Worm (Caenorhabditis elegans) whole organism, L1 larva: ENCODE results near the gene F21H7.5.

Experiments
- Y116A8C.19 ChIP-seq: sonication (generic microtip); optimal IDR thresholded peaks from 2 replicates; lab custom pipeline; 2016; ENCODE audit warnings: missing compliant biosample characterization, missing genetic modification characterization, borderline replicate concordance
- ceh-88 ChIP-seq: fragments of 200-800 bp; sonication (Bioruptor generic); IDR thresholded peaks from 2 replicates; pipeline ENCODE4 v1.3.6; 2022; ENCODE audit warnings: missing genetic modification characterization, missing compliant biosample characterization
- elt-3 ChIP-seq, 6 experiments: fragments of 150-350 bp in 1 of 6; sonication (generic microtip); optimal IDR thresholded peaks; 2 replicates each; lab custom pipeline; 2017 to 2018; ENCODE audit warnings: missing biosample characterization in 6 of 6, missing genetic modification characterization in 6 of 6, inconsistent platforms in 1 of 6
- hpl-2 ChIP-seq: fragments of 150-350 bp; optimal IDR thresholded peaks from 2 replicates; lab custom pipeline; 2014; ENCODE audit warnings: missing biosample characterization, missing genetic modification reagents, missing genetic modification characterization
- lin-13 ChIP-seq: fragments of 150-350 bp; optimal IDR thresholded peaks from 2 replicates; lab custom pipeline; 2014; ENCODE audit warnings: missing biosample characterization, missing genetic modification reagents, missing genetic modification characterization
- nhr-20 ChIP-seq: sonication (generic microtip); optimal IDR thresholded peaks from 2 replicates; lab custom pipeline; 2016; ENCODE audit warnings: mild to moderate bottlenecking, missing genetic modification characterization, missing compliant biosample characterization
- nhr-237 ChIP-seq: fragments of 150-350 bp; optimal IDR thresholded peaks from 2 replicates; lab custom pipeline; 2014; ENCODE audit warnings: missing biosample characterization, missing genetic modification characterization
- nhr-28 ChIP-seq: fragments of 150-350 bp; optimal IDR thresholded peaks from 2 replicates; lab custom pipeline; 2014; ENCODE audit warnings: missing biosample characterization, missing genetic modification characterization
- nhr-84 ChIP-seq: sonication (generic microtip); optimal IDR thresholded peaks from 2 replicates; lab custom pipeline; 2017; ENCODE audit warnings: missing biosample characterization, missing genetic modification characterization
- sptf-1 ChIP-seq: fragments of 150-350 bp; optimal IDR thresholded peaks from 2 replicates; lab custom pipeline; 2014; ENCODE audit warnings: missing biosample characterization, missing genetic modification characterization
- unc-62 ChIP-seq: fragments of 150-350 bp; optimal IDR thresholded peaks from 2 replicates; lab custom pipeline; 2014; ENCODE audit warnings: missing biosample characterization, missing genetic modification reagents, missing genetic modification characterization
- xbp-1 ChIP-seq: sonication (generic microtip); optimal IDR thresholded peaks from 2 replicates; lab custom pipeline; 2016; ENCODE audit warnings: missing genetic modification characterization, missing compliant biosample characterization
- zag-1 ChIP-seq: fragments of 150-350 bp; optimal IDR thresholded peaks from 2 replicates; lab custom pipeline; 2014; ENCODE audit warnings: missing biosample characterization, missing genetic modification characterization
- ztf-4 ChIP-seq: fragments of 150-350 bp; optimal IDR thresholded peaks from 2 replicates; lab custom pipeline; 2014; ENCODE audit warnings: missing biosample characterization, missing genetic modification characterization

ce11 chrV:16194639-16195038 lies 42.7 kb upstream of the F21H7.5 start, which contains the start of gene rabr-4:
- TF ChIP-seq ztf-4 (tag; lab: Kevin White, UChicago), result no peak
- no peak for TF ChIP-seq nhr-20 (tag; lab: Kevin White, UChicago)
- TF ChIP-seq unc-62, result no peak
- no peak for TF ChIP-seq nhr-237
- no peak for TF ChIP-seq sptf-1 (tag; lab: Kevin White, UChicago)
- TF ChIP-seq ceh-88 (GFP tag; lab: Robert Waterston, UW), result no peak
- no peak for TF ChIP-seq xbp-1 (tag; lab: Kevin White, UChicago)
- TF ChIP-seq Y116A8C.19 (tag; lab: Kevin White, UChicago), result no peak
- TF ChIP-seq zag-1 (tag; lab: Kevin White, UChicago), result no peak
- TF ChIP-seq lin-13 (GFP tag; lab: Kevin White, UChicago), result no peak
- no peak for TF ChIP-seq nhr-84 (tag; lab: Kevin White, UChicago)
- TF ChIP-seq nhr-28 (tag; lab: Kevin White, UChicago), result no peak
- no peak for TF ChIP-seq hpl-2 (GFP tag; lab: Kevin White, UChicago)
- TF ChIP-seq elt-3 (tag; optimal IDR thresholded peaks at IDR 0.05; lab: Kevin White, UChicago), result peak in 1 of 6 experiments; percentile 20
